Fruit fly (Drosophila melanogaster) whole organism, wandering third instar larva: ENCODE results near the gene Rpn12R.

Experiments used
- Abd-B ChIP-seq: fragments of >200 bp; optimal IDR thresholded peaks from 2 replicates; lab custom pipeline; 2017; ENCODE audit warnings: missing biosample characterization, missing genetic modification characterization
- CG9705 ChIP-seq: fragments of 200-800 bp; sonication (Bioruptor generic); optimal IDR thresholded peaks from 2 replicates; lab custom pipeline; 2018; ENCODE audit warnings: missing biosample characterization, mild to moderate bottlenecking, missing genetic modification characterization
- CrebA ChIP-seq: fragments of 200-800 bp; sonication (Bioruptor generic); optimal IDR thresholded peaks from 2 replicates; lab custom pipeline; 2016; ENCODE audit warnings: missing biosample characterization, mild to moderate bottlenecking, missing genetic modification characterization, borderline replicate concordance
- Dfd ChIP-seq: fragments of >200 bp; optimal IDR thresholded peaks from 2 replicates; lab custom pipeline; 2017; ENCODE audit warnings: missing biosample characterization, missing genetic modification characterization
- Dif ChIP-seq: fragments of 200-275, 200-300 bp; sonication (Bioruptor generic); optimal IDR thresholded peaks from 2 replicates; lab custom pipeline; 2018; ENCODE audit warnings: missing biosample characterization, missing genetic modification characterization; ENCODE audit not compliant: partially characterized antibody
- GATAd ChIP-seq: sonication (Bioruptor generic); optimal IDR thresholded peaks from 2 replicates; lab custom pipeline; 2016; ENCODE audit warnings: missing biosample characterization, missing genetic modification characterization
- Hr78 ChIP-seq: fragments of >200 bp; optimal IDR thresholded peaks from 2 replicates; lab custom pipeline; 2017; ENCODE audit warnings: missing biosample characterization, missing genetic modification characterization
- Hr83 ChIP-seq: fragments of 200-300 bp; sonication (Bioruptor generic); optimal IDR thresholded peaks from 2 replicates; lab custom pipeline; 2016; ENCODE audit warnings: missing biosample characterization, mild to moderate bottlenecking, missing genetic modification characterization, moderate library complexity; ENCODE audit not compliant: poor library complexity, severe bottlenecking
- Jra ChIP-seq: sonication (Bioruptor generic); optimal IDR thresholded peaks from 2 replicates; lab custom pipeline; 2016; ENCODE audit warnings: missing biosample characterization, missing genetic modification characterization
- Myc ChIP-seq: fragments of >200 bp; optimal IDR thresholded peaks from 2 replicates; lab custom pipeline; 2017
- N ChIP-seq: fragments of >200 bp; optimal IDR thresholded peaks from 2 replicates; lab custom pipeline; 2018; ENCODE audit warnings: missing biosample characterization, missing external identifiers, missing genetic modification characterization
- Sp1 ChIP-seq: fragments of 200-800 bp; sonication (Bioruptor generic); optimal IDR thresholded peaks from 3 replicates; lab custom pipeline; 2019; ENCODE audit warnings: missing biosample characterization, mild to moderate bottlenecking, missing genetic modification characterization, moderate library complexity
- br ChIP-seq: fragments of 200-800 bp; sonication (Bioruptor generic); optimal IDR thresholded peaks from 2 replicates; lab custom pipeline; 2016; ENCODE audit warnings: missing biosample characterization, missing genetic modification characterization
- brk ChIP-seq: fragments of 200-800 bp; sonication (Bioruptor generic); optimal IDR thresholded peaks from 2 replicates; lab custom pipeline; 2016; ENCODE audit warnings: missing biosample characterization, mild to moderate bottlenecking, missing genetic modification characterization
- dl ChIP-seq, 2 experiments: fragments of 175-275, 200-275 bp in 1 of 2; fragments of 200-275 bp in 1 of 2; sonication (Bioruptor generic); optimal IDR thresholded peaks; lab custom pipeline; 2018; ENCODE audit warnings: mild to moderate bottlenecking in 2 of 2, missing biosample characterization in 2 of 2, missing genetic modification characterization in 2 of 2, moderate library complexity in 2 of 2; ENCODE audit not compliant: partially characterized antibody in 2 of 2, insufficient read depth in 1 of 2
- dmrt93B ChIP-seq: fragments of 200-800 bp; sonication (Bioruptor generic); optimal IDR thresholded peaks from 2 replicates; lab custom pipeline; 2018; ENCODE audit warnings: missing biosample characterization, mild to moderate bottlenecking, missing genetic modification characterization
- ey ChIP-seq: fragments of 200-800 bp; sonication (Bioruptor generic); optimal IDR thresholded peaks from 2 replicates; lab custom pipeline; 2016; ENCODE audit warnings: missing biosample characterization, missing genetic modification characterization
- foxo ChIP-seq, 2 experiments: fragments of 200-800 bp; sonication (Bioruptor generic); optimal IDR thresholded peaks; 2 replicates in 1 of 2; 3 replicates in 1 of 2; lab custom pipeline; 2016 to 2017; ENCODE audit warnings: missing biosample characterization in 2 of 2, missing genetic modification characterization in 2 of 2
- fru ChIP-seq: fragments of 200-800 bp; sonication (Bioruptor generic); optimal IDR thresholded peaks from 3 replicates; lab custom pipeline; 2016; ENCODE audit warnings: missing biosample characterization, mild to moderate bottlenecking, missing genetic modification characterization
- h ChIP-seq: fragments of 200-800 bp; sonication (Bioruptor generic); optimal IDR thresholded peaks from 3 replicates; lab custom pipeline; 2016; ENCODE audit warnings: missing biosample characterization, mild to moderate bottlenecking, missing genetic modification characterization
- lola ChIP-seq: fragments of >200 bp; optimal IDR thresholded peaks from 2 replicates; lab custom pipeline; 2017; ENCODE audit warnings: missing biosample characterization, missing genetic modification characterization
- pan ChIP-seq: fragments of >200 bp; optimal IDR thresholded peaks from 2 replicates; lab custom pipeline; 2017
- psq ChIP-seq: fragments of 200-800 bp; sonication (Bioruptor generic); optimal IDR thresholded peaks from 3 replicates; lab custom pipeline; 2017; ENCODE audit warnings: missing biosample characterization, mild to moderate bottlenecking, missing genetic modification characterization, moderate library complexity
- sage ChIP-seq: fragments of 200-800 bp; sonication (Bioruptor generic); optimal IDR thresholded peaks from 2 replicates; lab custom pipeline; 2016; ENCODE audit warnings: missing biosample characterization, mild to moderate bottlenecking, missing genetic modification characterization
- sv ChIP-seq: fragments of 200-800 bp; sonication (Bioruptor generic); optimal IDR thresholded peaks from 3 replicates; lab custom pipeline; 2016; ENCODE audit warnings: missing biosample characterization, missing genetic modification characterization
- tai ChIP-seq: sonication (Bioruptor generic); optimal IDR thresholded peaks from 2 replicates; lab custom pipeline; 2016; ENCODE audit warnings: missing biosample characterization, missing genetic modification characterization
- usp ChIP-seq: fragments of >200 bp; optimal IDR thresholded peaks from 2 replicates; lab custom pipeline; 2017; ENCODE audit warnings: missing biosample characterization, missing genetic modification characterization
- woc ChIP-seq: sonication (Bioruptor generic); optimal IDR thresholded peaks from 2 replicates; lab custom pipeline; 2016; ENCODE audit warnings: missing biosample characterization, mild to moderate bottlenecking, missing genetic modification characterization

The Rpn12R gene

dm6 chr3L:15042470-15042869 lies at the start of gene Rpn12R:
Gene Rpn12R (minus strand): TSS chr3L:15042570.
- TF ChIP-seq Myc (no peak), CG9705 (GFP tag; lab: Kevin White, UChicago) (no peak), ey (no peak), usp (GFP tag; lab: Kevin White, UChicago) (no peak), br (no peak), Sp1 (GFP tag; lab: Kevin White, UChicago) (no peak), Hr78 (GFP tag; lab: Kevin White, UChicago) (no peak), Jra (GFP tag; lab: Kevin White, UChicago) (no peak), brk (no peak), h (GFP tag; lab: Kevin White, UChicago) (no peak)
- TF ChIP-seq, all 38 proteins: peak for 0

- TF ChIP-seq fru (no peak), Sp1 (GFP tag; lab: Kevin White, UChicago) (no peak), sv (GFP tag; lab: Kevin White, UChicago) (no peak), N (GFP tag; lab: Kevin White, UChicago) (no peak), foxo (GFP tag; optimal IDR thresholded peaks at IDR 0.05; lab: Kevin White, UChicago) (no peak), ey (no peak), Dif (no peak), psq (GFP tag; lab: Kevin White, UChicago) (no peak), CrebA (GFP tag; lab: Kevin White, UChicago) (no peak), brk (no peak), br (no peak), sage (GFP tag; lab: Kevin White, UChicago) (no peak)
These were observed 47.7 kb upstream of the Rpn12R start for dm6 chr3L:15089887-15090679.

- TF ChIP-seq Dif (no peak), Myc (no peak), dmrt93B (GFP tag; lab: Kevin White, UChicago) (no peak), ey (no peak), GATAd (no peak), Hr83 (GFP tag; lab: Kevin White, UChicago) (no peak), CG9705 (GFP tag; lab: Kevin White, UChicago) (no peak), h (GFP tag; lab: Kevin White, UChicago) (no peak), fru (no peak), sv (GFP tag; lab: Kevin White, UChicago) (no peak)
These were observed 46.8 kb upstream of the Rpn12R start for dm6 chr3L:15089083-15089704.

dm6 chr3L:15088285-15088684 lies 45.9 kb upstream of the Rpn12R start:
- TF ChIP-seq CrebA (GFP tag; lab: Kevin White, UChicago) (no peak), tai (GFP tag; lab: Kevin White, UChicago) (no peak), Myc (no peak), Hr83 (GFP tag; lab: Kevin White, UChicago) (no peak), woc (GFP tag; lab: Kevin White, UChicago) (no peak), Hr78 (GFP tag; lab: Kevin White, UChicago) (no peak), pan (lab: Kevin White, UChicago) (no peak), Sp1 (GFP tag; lab: Kevin White, UChicago) (no peak), Abd-B (no peak), usp (GFP tag; lab: Kevin White, UChicago) (no peak), h (GFP tag; lab: Kevin White, UChicago) (no peak), lola (GFP tag; lab: Kevin White, UChicago) (no peak), fru (no peak), brk (no peak), Dfd (no peak)

- no peak for TF ChIP-seq dl (GFP tag; optimal IDR thresholded peaks at IDR 0.05; lab: Kevin White, UChicago; ENCODE audit: insufficient read depth in 1 of 2, partially characterized antibody in 2 of 2)
- TF ChIP-seq Hr78 (GFP tag; lab: Kevin White, UChicago): no peak
These were observed 41.9 kb upstream of the Rpn12R start for dm6 chr3L:15084288-15084687.
